Worm (Caenorhabditis elegans): Measurements from ENCODE around the gene T10D4.1.

ce11 chrII:3151615-3152014 is 1.7 kb downstream of the T10D4.1 start, which contains the start of the genes T10D4.14 and T10D4.19:
- no peak for TF ChIP-seq aly-2 (tag; optimal IDR thresholded peaks at IDR 0.05)
- no peak for TF ChIP-seq nhr-10 (tag; optimal IDR thresholded peaks at IDR 0.05)
- TF ChIP-seq ZK546.5 (tag; optimal IDR thresholded peaks at IDR 0.05) = no peak
- TF ChIP-seq nhr-11 (tag; optimal IDR thresholded peaks at IDR 0.05) = no peak
- TF ChIP-seq ceh-44 (GFP tag; IDR thresholded peaks at IDR 0.05) = no peak
- TF ChIP-seq saeg-2 (GFP tag; IDR thresholded peaks at IDR 0.05) = no peak
- TF ChIP-seq nhr-76 (tag; optimal IDR thresholded peaks at IDR 0.05) = no peak
- TF ChIP-seq nhr-6 (tag; optimal IDR thresholded peaks at IDR 0.05) = no peak
- TF ChIP-seq hlh-30 (tag; optimal IDR thresholded peaks at IDR 0.05; ENCODE audit: insufficient read depth) = no peak
- no peak for TF ChIP-seq dpl-1 (GFP tag; optimal IDR thresholded peaks at IDR 0.05)
